Worm (Caenorhabditis elegans) whole organism, L4 larva: ENCODE measurements around the gene osta-2.
A peak's percentile ranks its signal among the peaks of the same experiment; 100 is the strongest.

Source experiments
- F10B5.3 ChIP-seq: sonication (generic microtip); optimal IDR thresholded peaks from 2 replicates; lab custom pipeline; 2016; ENCODE audit warnings: mild to moderate bottlenecking, missing genetic modification characterization, missing compliant biosample characterization
- F37D6.2 ChIP-seq: sonication (generic microtip); optimal IDR thresholded peaks from 2 replicates; lab custom pipeline; 2016; ENCODE audit warnings: mild to moderate bottlenecking, missing genetic modification characterization, missing compliant biosample characterization
- F44E2.7 ChIP-seq: fragments of 200-800 bp; sonication (Bioruptor generic); IDR thresholded peaks from 2 replicates; pipeline ENCODE4 v2.1.2; 2022; ENCODE audit warnings: missing genetic modification characterization, missing compliant biosample characterization
- F49E8.2 ChIP-seq: sonication (generic microtip); optimal IDR thresholded peaks from 2 replicates; lab custom pipeline; 2016; ENCODE audit warnings: missing compliant biosample characterization, mild to moderate bottlenecking, missing genetic modification characterization, borderline replicate concordance
- T26A8.4 ChIP-seq: fragments of 200-800 bp; sonication (Bioruptor generic); IDR thresholded peaks from 2 replicates; pipeline ENCODE4 v1.3.6; 2022; ENCODE audit warnings: missing genetic modification characterization, missing compliant biosample characterization
- Y48G9A.11 ChIP-seq: fragments of 200-800 bp; sonication (Bioruptor generic); IDR thresholded peaks from 2 replicates; pipeline ENCODE4 v1.3.6; 2022; ENCODE audit warnings: missing genetic modification reagents, missing genetic modification characterization, missing compliant biosample characterization
- aha-1 ChIP-seq: fragments of 150-350 bp; peaks from one replicate; lab custom pipeline; 2014; ENCODE audit warnings: missing biosample characterization, missing genetic modification characterization
- ama-1 ChIP-seq: fragments of 150-350 bp; optimal IDR thresholded peaks from 2 replicates; lab custom pipeline; 2014; ENCODE audit warnings: inconsistent platforms, mixed read lengths
- arid-1 ChIP-seq: fragments of 200-800 bp; sonication (Bioruptor generic); conservative IDR thresholded peaks from 2 replicates; pipeline ENCODE4 v1.3.6; 2022; ENCODE audit warnings: missing genetic modification reagents, missing genetic modification characterization, missing compliant biosample characterization
- attf-4 ChIP-seq: sonication (generic microtip); optimal IDR thresholded peaks from 3 replicates; lab custom pipeline; 2017; ENCODE audit warnings: missing biosample characterization, missing genetic modification characterization
- ceh-44 ChIP-seq: fragments of 200-800 bp; sonication (Bioruptor generic); IDR thresholded peaks from 2 replicates; pipeline ENCODE4 v1.3.6; 2022; ENCODE audit warnings: missing genetic modification reagents, missing genetic modification characterization, missing compliant biosample characterization
- ctbp-1 ChIP-seq: fragments of 200-800 bp; sonication (Bioruptor generic); IDR thresholded peaks from 2 replicates; pipeline ENCODE4 v1.3.6; 2022; ENCODE audit warnings: missing genetic modification reagents, missing genetic modification characterization, missing compliant biosample characterization
- dmd-6 ChIP-seq: fragments of 200-800 bp; sonication (Bioruptor generic); IDR thresholded peaks from 2 replicates; pipeline ENCODE4 v1.3.6; 2022; ENCODE audit warnings: missing genetic modification reagents, missing genetic modification characterization, missing compliant biosample characterization
- dpl-1 ChIP-seq: fragments of 150-350 bp; optimal IDR thresholded peaks from 2 replicates; lab custom pipeline; 2014; ENCODE audit warnings: missing biosample characterization, missing genetic modification reagents, missing genetic modification characterization
- duxl-1 ChIP-seq: sonication (generic microtip); optimal IDR thresholded peaks from 2 replicates; lab custom pipeline; 2016; ENCODE audit warnings: mild to moderate bottlenecking, missing genetic modification characterization, moderate library complexity, missing compliant biosample characterization; ENCODE audit not compliant: poor library complexity
- dve-1 ChIP-seq: sonication (generic microtip); optimal IDR thresholded peaks from 2 replicates; lab custom pipeline; 2017; ENCODE audit warnings: antibody characterized with exemption, mild to moderate bottlenecking, missing genetic modification characterization, missing compliant biosample characterization; ENCODE audit not compliant: insufficient read depth
- hlh-11 ChIP-seq: fragments of 200-800 bp; sonication (Bioruptor generic); optimal IDR thresholded peaks from 2 replicates; lab custom pipeline; 2018; ENCODE audit warnings: mild to moderate bottlenecking, missing genetic modification characterization, missing compliant biosample characterization
- hlh-30 ChIP-seq: sonication (generic microtip); optimal IDR thresholded peaks from 2 replicates; lab custom pipeline; 2017; ENCODE audit warnings: antibody characterized with exemption, mild to moderate bottlenecking, missing genetic modification characterization, missing compliant biosample characterization; ENCODE audit not compliant: insufficient read depth
- hmg-1.1 ChIP-seq: fragments of 200-800 bp; sonication (Bioruptor generic); IDR thresholded peaks from 2 replicates; pipeline ENCODE4 v1.3.6; 2022; ENCODE audit warnings: missing genetic modification reagents, missing genetic modification characterization, missing compliant biosample characterization
- jun-1 ChIP-seq: fragments of 150-350 bp; optimal IDR thresholded peaks from 2 replicates; lab custom pipeline; 2014; ENCODE audit warnings: missing biosample characterization, missing genetic modification reagents, missing genetic modification characterization
- lin-1 ChIP-seq: fragments of 200-800 bp; sonication (Bioruptor generic); IDR thresholded peaks from 2 replicates; pipeline ENCODE4 v1.3.6; 2022; ENCODE audit warnings: missing genetic modification reagents, missing genetic modification characterization, missing compliant biosample characterization
- lin-13 ChIP-seq: fragments of 150-350 bp; optimal IDR thresholded peaks from 2 replicates; lab custom pipeline; 2014; ENCODE audit warnings: missing biosample characterization, missing genetic modification reagents, missing genetic modification characterization
- lin-15B ChIP-seq: fragments of 150-350 bp; sonication (generic microtip); optimal IDR thresholded peaks from 3 replicates; lab custom pipeline; 2014; ENCODE audit warnings: missing biosample characterization, missing genetic modification characterization
- lin-38 ChIP-seq: fragments of 200-800 bp; sonication (Bioruptor generic); IDR thresholded peaks from 2 replicates; pipeline ENCODE4 v1.3.6; 2022; ENCODE audit warnings: missing genetic modification reagents, missing genetic modification characterization, missing compliant biosample characterization
- mdl-1 ChIP-seq, 2 experiments: fragments of 150-350 bp in 1 of 2; sonication (generic microtip) in 1 of 2; optimal IDR thresholded peaks; 2 replicates each; lab custom pipeline; 2014 to 2017; ENCODE audit warnings: missing biosample characterization in 2 of 2, missing genetic modification characterization in 2 of 2
- mep-1 ChIP-seq: fragments of 150-350 bp; sonication (generic microtip); optimal IDR thresholded peaks from 3 replicates; lab custom pipeline; 2014; ENCODE audit warnings: missing biosample characterization, missing genetic modification characterization
- mes-2 ChIP-seq: sonication (generic microtip); optimal IDR thresholded peaks from 2 replicates; lab custom pipeline; 2016; ENCODE audit warnings: missing genotype, mild to moderate bottlenecking, missing genetic modification characterization, missing compliant biosample characterization; ENCODE audit not compliant: poor library complexity, severe bottlenecking
- nhr-102 ChIP-seq: sonication (generic microtip); optimal IDR thresholded peaks from 2 replicates; lab custom pipeline; 2016; ENCODE audit warnings: mild to moderate bottlenecking, missing genetic modification characterization, moderate library complexity, missing compliant biosample characterization
- nhr-11 ChIP-seq: fragments of 150-350 bp; optimal IDR thresholded peaks from 2 replicates; lab custom pipeline; 2014; ENCODE audit warnings: missing biosample characterization, missing genetic modification characterization
- nhr-111 ChIP-seq: fragments of 200-800 bp; sonication (Bioruptor generic); optimal IDR thresholded peaks from 2 replicates; lab custom pipeline; 2018; ENCODE audit warnings: mild to moderate bottlenecking, missing genetic modification characterization, missing compliant biosample characterization
- nhr-237 ChIP-seq: sonication (generic microtip); optimal IDR thresholded peaks from 2 replicates; lab custom pipeline; 2017; ENCODE audit warnings: missing biosample characterization, missing genetic modification characterization
- nhr-25 ChIP-seq: sonication (generic microtip); optimal IDR thresholded peaks from 2 replicates; lab custom pipeline; 2017; ENCODE audit warnings: missing genetic modification characterization, mild to moderate bottlenecking, missing compliant biosample characterization, antibody characterized with exemption, moderate library complexity, borderline replicate concordance; ENCODE audit not compliant: insufficient read depth
- nhr-28 ChIP-seq: fragments of 150-350 bp; optimal IDR thresholded peaks from 2 replicates; lab custom pipeline; 2014; ENCODE audit warnings: missing biosample characterization, missing genetic modification characterization
- nhr-42 ChIP-seq: fragments of 200-800 bp; sonication (Bioruptor generic); IDR thresholded peaks from 2 replicates; pipeline ENCODE4 v1.3.6; 2022; ENCODE audit warnings: missing genetic modification characterization, missing compliant biosample characterization
- nhr-48 ChIP-seq: sonication (generic microtip); optimal IDR thresholded peaks from 2 replicates; lab custom pipeline; 2016; ENCODE audit warnings: mild to moderate bottlenecking, missing genetic modification characterization, missing compliant biosample characterization
- nhr-6 ChIP-seq: fragments of 150-350 bp; optimal IDR thresholded peaks from 2 replicates; lab custom pipeline; 2014; ENCODE audit warnings: missing biosample characterization, missing genetic modification characterization
- php-3 ChIP-seq: fragments of 200-800 bp; sonication (Bioruptor generic); IDR thresholded peaks from 2 replicates; pipeline ENCODE4 v1.3.6; 2022; ENCODE audit warnings: missing genetic modification reagents, missing genetic modification characterization, missing compliant biosample characterization
- rbr-2 ChIP-seq: sonication (generic microtip); optimal IDR thresholded peaks from 2 replicates; lab custom pipeline; 2016; ENCODE audit warnings: missing genotype, missing genetic modification characterization, missing compliant biosample characterization
- snpc-1.2 ChIP-seq: fragments of 200-800 bp; sonication (Bioruptor generic); IDR thresholded peaks from 2 replicates; pipeline ENCODE4 v1.3.6; 2022; ENCODE audit warnings: missing genetic modification reagents, missing genetic modification characterization, missing compliant biosample characterization
- snpc-4 ChIP-seq: fragments of 150-350 bp; optimal IDR thresholded peaks from 2 replicates; lab custom pipeline; 2014; ENCODE audit warnings: missing biosample characterization, missing genetic modification characterization
- spr-1 ChIP-seq: sonication (generic microtip); optimal IDR thresholded peaks from 2 replicates; lab custom pipeline; 2016; ENCODE audit warnings: mild to moderate bottlenecking, missing genetic modification characterization, missing compliant biosample characterization
- spr-3 ChIP-seq: fragments of 200-800 bp; sonication (Bioruptor generic); optimal IDR thresholded peaks from 2 replicates; lab custom pipeline; 2018; ENCODE audit warnings: mild to moderate bottlenecking, missing genetic modification characterization, missing compliant biosample characterization
- unc-39 ChIP-seq: sonication (generic microtip); optimal IDR thresholded peaks from 2 replicates; lab custom pipeline; 2017; ENCODE audit warnings: missing biosample characterization, missing genetic modification characterization
- unc-62 ChIP-seq, 3 experiments: fragments of 150-350 bp in 1 of 3; sonication (generic microtip); optimal IDR thresholded peaks in 2 of 3; peaks in 1 of 3; 1 replicate in 1 of 3; 2 replicates in 2 of 3; lab custom pipeline; 2014 to 2017; ENCODE audit warnings: missing biosample characterization in 3 of 3, missing genetic modification characterization in 3 of 3, missing genetic modification reagents in 3 of 3, missing genotype in 1 of 3
- zfp-3 ChIP-seq: fragments of 200-800 bp; sonication (Bioruptor generic); conservative IDR thresholded peaks from 2 replicates; pipeline ENCODE4 v1.3.6; 2022; ENCODE audit warnings: missing genetic modification reagents, missing genetic modification characterization, missing compliant biosample characterization
- zip-11 ChIP-seq: fragments of 200-800 bp; sonication (Bioruptor generic); IDR thresholded peaks from 2 replicates; pipeline ENCODE4 v1.3.6; 2022; ENCODE audit warnings: missing genetic modification characterization, missing compliant biosample characterization
- ztf-7 ChIP-seq: fragments of 150-350 bp; optimal IDR thresholded peaks from 2 replicates; lab custom pipeline; 2014; ENCODE audit warnings: missing biosample characterization, missing genetic modification characterization

The osta-2 gene

DNA sequence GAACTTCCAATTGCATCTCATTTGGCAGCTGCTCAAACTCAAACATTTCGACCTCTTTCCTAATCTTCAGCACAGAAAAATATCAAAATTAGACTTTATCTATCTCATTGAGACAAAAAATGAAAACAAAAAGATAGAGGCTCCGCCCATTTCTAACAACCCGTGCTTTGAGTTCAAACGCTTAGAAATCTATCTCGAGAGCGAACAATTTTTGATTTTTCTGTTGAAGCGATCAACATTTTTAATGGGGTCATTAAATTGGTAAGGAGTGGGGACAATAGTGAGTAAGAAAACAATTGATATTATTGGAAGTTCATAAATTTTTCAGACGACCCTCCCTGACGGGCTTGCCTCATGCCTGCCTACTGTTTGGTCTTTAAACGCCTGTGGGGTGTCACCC lies 8.6 kb upstream of the osta-2 start, which contains the start of the genes C25H3.10 and C25H3.1:
Gene C25H3.10, minus strand, starts transcription at position 101 of the 400 bp plus-strand sequence.
Gene C25H3.1, plus strand, starts transcription at position 203 of the 400 bp plus-strand sequence.
- TF ChIP-seq unc-39 (tag; lab: Kevin White, UChicago), result no peak
- TF ChIP-seq nhr-28, result peak; percentile 12
- TF ChIP-seq hlh-30 (tag; lab: Kevin White, UChicago), result peak; percentile 19
- TF ChIP-seq nhr-42, result no peak
- no peak for TF ChIP-seq F44E2.7 (GFP tag; lab: Robert Waterston, UW)
- no peak for TF ChIP-seq unc-62 (GFP tag; optimal IDR thresholded peaks at IDR 0.05 in 1 of 2; lab: Kevin White, UChicago)
- TF ChIP-seq unc-62 (tag; optimal IDR thresholded peaks at IDR 0.05; lab: Kevin White, UChicago), result no peak
- no peak for TF ChIP-seq zfp-3 (GFP tag; lab: Robert Waterston, UW)

DNA sequence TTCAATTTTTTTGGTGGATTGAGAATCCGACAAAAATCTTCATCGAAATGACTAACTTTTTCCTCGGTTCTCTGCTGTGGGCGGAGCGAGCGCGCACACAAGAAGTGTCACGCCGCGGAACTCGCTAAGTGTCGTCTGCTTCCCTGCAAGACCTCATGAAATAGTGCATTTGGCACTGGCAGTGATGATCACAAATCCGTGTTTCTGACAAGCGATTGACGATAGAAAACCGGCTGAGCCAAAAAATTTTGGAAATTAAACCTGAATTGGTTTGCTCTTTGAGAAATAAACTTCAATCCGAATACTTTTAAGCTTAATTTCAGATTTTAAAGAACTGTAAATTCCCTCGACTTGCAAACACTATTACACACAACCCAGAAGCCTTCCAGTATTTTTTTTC lies 6.0 kb upstream of the osta-2 start:
- TF ChIP-seq ctbp-1 (GFP tag; lab: Robert Waterston, UW) (0 out of 2 replicates have a peak, but pooled peaks have one; percentile 53), ztf-7 (tag; lab: Kevin White, UChicago) (peak; percentile 27), nhr-28 (peak; percentile 11), mep-1 (peak; percentile 56), mes-2 (peak; percentile 77), duxl-1 (tag; lab: Kevin White, UChicago) (peak; percentile 76), nhr-111 (GFP tag; lab: Kevin White, UChicago) (peak; percentile 39), ceh-44 (GFP tag; lab: Robert Waterston, UW) (peak; percentile 93), lin-38 (GFP tag; lab: Robert Waterston, UW) (peak; percentile 57), php-3 (peak; percentile 45; the same call in 1 of the 2 replicates), Y48G9A.11 (GFP tag; lab: Robert Waterston, UW) (0 out of 2 replicates have a peak, but pooled peaks have one; percentile 39), dve-1 (tag; lab: Kevin White, UChicago) (peak; percentile 87), nhr-237 (tag; lab: Kevin White, UChicago) (no peak), lin-1 (0 out of 2 replicates have a peak, but pooled peaks have one; percentile 16), dmd-6 (GFP tag; lab: Robert Waterston, UW) (peak; percentile 43), spr-1 (tag; lab: Kevin White, UChicago) (peak; percentile 21), mdl-1 (tag; optimal IDR thresholded peaks at IDR 0.05; lab: Kevin White, UChicago) (peak; percentile 59 to 75), F37D6.2 (tag; lab: Kevin White, UChicago) (no peak), nhr-48 (tag; lab: Kevin White, UChicago) (no peak), spr-3 (GFP tag; lab: Kevin White, UChicago) (peak; percentile 30), arid-1 (peak; percentile 10; the same call in 1 of the 2 replicates), T26A8.4 (GFP tag; lab: Robert Waterston, UW) (peak; percentile 78), zip-11 (GFP tag; lab: Robert Waterston, UW) (no peak), lin-13 (GFP tag; lab: Kevin White, UChicago) (no peak), rbr-2 (tag; lab: Kevin White, UChicago) (peak; percentile 59), hlh-30 (tag; lab: Kevin White, UChicago) (peak; percentile 86), nhr-25 (tag; lab: Kevin White, UChicago) (peak; percentile 35), nhr-102 (tag; lab: Kevin White, UChicago) (peak; percentile 66), jun-1 (tag; lab: Kevin White, UChicago) (peak; percentile 30), lin-15B (tag; lab: Kevin White, UChicago) (peak; percentile 19), dpl-1 (GFP tag; lab: Kevin White, UChicago) (peak; percentile 31), snpc-1.2 (GFP tag; lab: Robert Waterston, UW) (no peak; the same call in 1 of the 2 replicates), aha-1 (tag; lab: Kevin White, UChicago) (peak; percentile 26), nhr-6 (tag; lab: Kevin White, UChicago) (peak; percentile 46), F10B5.3 (tag; lab: Kevin White, UChicago) (no peak), hlh-11 (peak; percentile 64), hmg-1.1 (GFP tag; lab: Robert Waterston, UW) (peak; percentile 44; the same call in 1 of the 2 replicates), nhr-11 (tag; lab: Kevin White, UChicago) (peak; percentile 0), snpc-4 (tag; lab: Kevin White, UChicago) (peak; percentile 94), unc-62 (GFP tag; optimal IDR thresholded peaks at IDR 0.05 in 1 of 2; lab: Kevin White, UChicago) (peak in 1 of 2 experiments; percentile 59), unc-62 (tag; optimal IDR thresholded peaks at IDR 0.05; lab: Kevin White, UChicago) (no peak), F49E8.2 (tag; lab: Kevin White, UChicago) (peak; percentile 21), ama-1 (lab: Kevin White, UChicago) (peak; percentile 95), attf-4 (tag; lab: Kevin White, UChicago) (no peak)
